Worm (Caenorhabditis elegans) whole organism, L2 larva: ENCODE results near the gene C17C3.9.

Source experiments
- C34F6.9 ChIP-seq: fragments of 150-350 bp; optimal IDR thresholded peaks from 2 replicates; lab custom pipeline; 2014; ENCODE audit warnings: missing biosample characterization, missing genetic modification characterization
- R02D3.7 ChIP-seq: fragments of 150-350 bp; optimal IDR thresholded peaks from 2 replicates; lab custom pipeline; 2014; ENCODE audit warnings: missing biosample characterization, missing genetic modification characterization
- Y55F3AM.14 ChIP-seq: fragments of 200-800 bp; sonication (Bioruptor generic); optimal IDR thresholded peaks from 2 replicates; lab custom pipeline; 2018; ENCODE audit warnings: mild to moderate bottlenecking, missing genetic modification characterization, missing compliant biosample characterization
- blmp-1 ChIP-seq: sonication (generic microtip); optimal IDR thresholded peaks from 2 replicates; lab custom pipeline; 2017; ENCODE audit warnings: missing genetic modification characterization, mild to moderate bottlenecking, missing compliant biosample characterization, antibody characterized with exemption, moderate library complexity; ENCODE audit not compliant: insufficient read depth
- lsy-2 ChIP-seq, 2 experiments: fragments of 150-350 bp in 1 of 2; sonication (generic microtip) in 1 of 2; optimal IDR thresholded peaks; 2 replicates each; lab custom pipeline; 2014 to 2017; ENCODE audit warnings: missing biosample characterization in 2 of 2, missing genetic modification characterization in 2 of 2
- mab-5 ChIP-seq: fragments of 150-350 bp; optimal IDR thresholded peaks from 2 replicates; lab custom pipeline; 2014; ENCODE audit warnings: missing biosample characterization, missing genetic modification characterization
- nhr-10 ChIP-seq: sonication (generic microtip); optimal IDR thresholded peaks from 2 replicates; lab custom pipeline; 2017; ENCODE audit warnings: missing biosample characterization, missing genetic modification characterization
- nhr-12 ChIP-seq: fragments of 150-350 bp; optimal IDR thresholded peaks from 2 replicates; lab custom pipeline; 2014; ENCODE audit warnings: missing biosample characterization, missing genetic modification characterization
- nhr-23 ChIP-seq: fragments of 150-350 bp; optimal IDR thresholded peaks from 2 replicates; lab custom pipeline; 2014; ENCODE audit warnings: missing biosample characterization, missing genetic modification reagents, missing genetic modification characterization
- nhr-237 ChIP-seq: fragments of 150-350 bp; optimal IDR thresholded peaks from 2 replicates; lab custom pipeline; 2014; ENCODE audit warnings: missing biosample characterization, missing genetic modification characterization
- nhr-25 ChIP-seq: fragments of 150-350 bp; sonication (generic microtip); optimal IDR thresholded peaks from 3 replicates; lab custom pipeline; 2014; ENCODE audit warnings: missing biosample characterization, missing genetic modification characterization
- snpc-4 ChIP-seq: fragments of 150-350 bp; optimal IDR thresholded peaks from 2 replicates; lab custom pipeline; 2014; ENCODE audit warnings: missing biosample characterization, missing genetic modification characterization
- unc-62 ChIP-seq: fragments of 150-350 bp; optimal IDR thresholded peaks from 2 replicates; lab custom pipeline; 2014; ENCODE audit warnings: missing biosample characterization, missing genetic modification reagents, missing genetic modification characterization
- ztf-1 ChIP-seq: fragments of 200-800 bp; sonication (Bioruptor generic); conservative IDR thresholded peaks from 2 replicates; pipeline ENCODE4 v1.3.6; 2022; ENCODE audit warnings: missing genetic modification characterization, missing compliant biosample characterization

- TF ChIP-seq ztf-1 (GFP tag; lab: Robert Waterston, UW) = no peak
- TF ChIP-seq lsy-2 (tag; optimal IDR thresholded peaks at IDR 0.05; lab: Kevin White, UChicago) = peak in 1 of 2 experiments; percentile 73
- no peak for TF ChIP-seq Y55F3AM.14 (GFP tag; lab: Kevin White, UChicago)
- no peak for TF ChIP-seq nhr-12 (tag; lab: Kevin White, UChicago)
- peak; percentile 98 for TF ChIP-seq snpc-4 (tag; lab: Kevin White, UChicago)
- TF ChIP-seq mab-5 = no peak
- no peak for TF ChIP-seq nhr-25 (tag; lab: Kevin White, UChicago)
- no peak for TF ChIP-seq nhr-237 (tag; lab: Kevin White, UChicago)
- no peak for TF ChIP-seq blmp-1 (tag; lab: Kevin White, UChicago)
- TF ChIP-seq nhr-23 (tag; lab: Kevin White, UChicago) = no peak
- TF ChIP-seq C34F6.9 (tag; lab: Kevin White, UChicago) = no peak
- TF ChIP-seq nhr-10 (tag; lab: Kevin White, UChicago) = peak; percentile 15
- no peak for TF ChIP-seq R02D3.7 (tag; lab: Kevin White, UChicago)
- TF ChIP-seq unc-62 = no peak
Observed at ce11 chrII:5544145-5544515, 12.1 kb upstream of the C17C3.9 start.
